Worm (Caenorhabditis elegans) whole organism, L4 larva: ENCODE data around the gene sftb-1.

Source experiments
- T20F7.1 ChIP-seq: fragments of 200-800 bp; sonication (Bioruptor generic); optimal IDR thresholded peaks from 2 replicates; lab custom pipeline; 2018; ENCODE audit warnings: mild to moderate bottlenecking, missing genetic modification characterization, missing compliant biosample characterization
- aly-2 ChIP-seq: sonication (generic microtip); optimal IDR thresholded peaks from 2 replicates; lab custom pipeline; 2018; ENCODE audit warnings: missing biosample characterization, missing genetic modification characterization
- ama-1 ChIP-seq: fragments of 150-350 bp; optimal IDR thresholded peaks from 2 replicates; lab custom pipeline; 2014; ENCODE audit warnings: inconsistent platforms, mixed read lengths
- dpl-1 ChIP-seq: fragments of 150-350 bp; optimal IDR thresholded peaks from 2 replicates; lab custom pipeline; 2014; ENCODE audit warnings: missing biosample characterization, missing genetic modification reagents, missing genetic modification characterization
- egl-43 ChIP-seq: fragments of 200-800 bp; sonication (Bioruptor generic); IDR thresholded peaks from 2 replicates; pipeline ENCODE4 v1.3.6; 2022; ENCODE audit warnings: missing genetic modification reagents, missing genetic modification characterization, missing compliant biosample characterization
- fos-1 ChIP-seq: fragments of 150-350 bp; optimal IDR thresholded peaks from 2 replicates; lab custom pipeline; 2014; ENCODE audit warnings: missing biosample characterization, missing genetic modification characterization
- jun-1 ChIP-seq: fragments of 150-350 bp; optimal IDR thresholded peaks from 2 replicates; lab custom pipeline; 2014; ENCODE audit warnings: missing biosample characterization, missing genetic modification reagents, missing genetic modification characterization
- lin-39 ChIP-seq: fragments of 150-350 bp; optimal IDR thresholded peaks from 2 replicates; lab custom pipeline; 2014; ENCODE audit warnings: missing biosample characterization, missing genetic modification reagents, missing genetic modification characterization
- nhr-77 ChIP-seq: fragments of 150-350 bp; optimal IDR thresholded peaks from 2 replicates; lab custom pipeline; 2014; ENCODE audit warnings: missing biosample characterization, missing genetic modification characterization
- spr-3 ChIP-seq: fragments of 200-800 bp; sonication (Bioruptor generic); optimal IDR thresholded peaks from 2 replicates; lab custom pipeline; 2018; ENCODE audit warnings: mild to moderate bottlenecking, missing genetic modification characterization, missing compliant biosample characterization
- unc-62 ChIP-seq, 3 experiments: fragments of 150-350 bp in 1 of 3; sonication (generic microtip); optimal IDR thresholded peaks in 2 of 3; peaks in 1 of 3; 1 replicate in 1 of 3; 2 replicates in 2 of 3; lab custom pipeline; 2014 to 2017; ENCODE audit warnings: missing biosample characterization in 3 of 3, missing genetic modification characterization in 3 of 3, missing genetic modification reagents in 3 of 3, missing genotype in 1 of 3
- ztf-11 ChIP-seq: fragments of 150-350 bp; optimal IDR thresholded peaks from 2 replicates; lab custom pipeline; 2014; ENCODE audit warnings: missing biosample characterization, missing genetic modification characterization

- no peak for TF ChIP-seq ztf-11
- TF ChIP-seq dpl-1 (GFP tag; lab: Kevin White, UChicago) = no peak
- TF ChIP-seq fos-1 (tag; lab: Kevin White, UChicago) = no peak
- no peak for TF ChIP-seq egl-43
- no peak for TF ChIP-seq T20F7.1 (GFP tag; lab: Kevin White, UChicago)
- no peak for TF ChIP-seq spr-3 (GFP tag; lab: Kevin White, UChicago)
- peak in 1 of 2 experiments; percentile 91 for TF ChIP-seq unc-62 (GFP tag; optimal IDR thresholded peaks at IDR 0.05 in 1 of 2; lab: Kevin White, UChicago)
- TF ChIP-seq unc-62 (tag; optimal IDR thresholded peaks at IDR 0.05; lab: Kevin White, UChicago) = no peak
- TF ChIP-seq aly-2 (tag; lab: Kevin White, UChicago) = no peak
- TF ChIP-seq jun-1 (tag; lab: Kevin White, UChicago) = no peak
- TF ChIP-seq ama-1 (lab: Kevin White, UChicago) = no peak
- TF ChIP-seq nhr-77 (tag; lab: Kevin White, UChicago) = no peak
- no peak for TF ChIP-seq lin-39 (tag; lab: Kevin White, UChicago)
Observed at ce11 chrIII:4289952-4290351, 20.9 kb upstream of the sftb-1 start.
